Fruit fly (Drosophila melanogaster) whole organism, wandering third instar larva: ENCODE results near the gene CG12289.

Experiments
- CG9705 ChIP-seq: fragments of 200-800 bp; sonication (Bioruptor generic); optimal IDR thresholded peaks from 2 replicates; lab custom pipeline; 2018; ENCODE audit warnings: missing biosample characterization, mild to moderate bottlenecking, missing genetic modification characterization
- N ChIP-seq: fragments of >200 bp; optimal IDR thresholded peaks from 2 replicates; lab custom pipeline; 2018; ENCODE audit warnings: missing biosample characterization, missing external identifiers, missing genetic modification characterization
- OdsH ChIP-seq: fragments of 200-800 bp; sonication (Bioruptor generic); optimal IDR thresholded peaks from 2 replicates; lab custom pipeline; 2016; ENCODE audit warnings: missing biosample characterization, mild to moderate bottlenecking, missing genetic modification characterization
- Rel ChIP-seq, 2 experiments: fragments of 200-800 bp; sonication (Bioruptor generic) in 1 of 2; optimal IDR thresholded peaks; 2 replicates in 1 of 2; 3 replicates in 1 of 2; lab custom pipeline; 2016 to 2019; ENCODE audit warnings: mild to moderate bottlenecking in 2 of 2, missing biosample characterization in 2 of 2, missing genetic modification characterization in 2 of 2, moderate library complexity in 1 of 2
- dl ChIP-seq, 2 experiments: fragments of 175-275, 200-275 bp in 1 of 2; fragments of 200-275 bp in 1 of 2; sonication (Bioruptor generic); optimal IDR thresholded peaks; lab custom pipeline; 2018; ENCODE audit warnings: mild to moderate bottlenecking in 2 of 2, missing biosample characterization in 2 of 2, missing genetic modification characterization in 2 of 2, moderate library complexity in 2 of 2; ENCODE audit not compliant: partially characterized antibody in 2 of 2, insufficient read depth in 1 of 2
- dmrt93B ChIP-seq: fragments of 200-800 bp; sonication (Bioruptor generic); optimal IDR thresholded peaks from 2 replicates; lab custom pipeline; 2018; ENCODE audit warnings: missing biosample characterization, mild to moderate bottlenecking, missing genetic modification characterization
- ey ChIP-seq: fragments of 200-800 bp; sonication (Bioruptor generic); optimal IDR thresholded peaks from 2 replicates; lab custom pipeline; 2016; ENCODE audit warnings: missing biosample characterization, missing genetic modification characterization
- h ChIP-seq: fragments of 200-800 bp; sonication (Bioruptor generic); optimal IDR thresholded peaks from 3 replicates; lab custom pipeline; 2016; ENCODE audit warnings: missing biosample characterization, mild to moderate bottlenecking, missing genetic modification characterization
- jim ChIP-seq: fragments of 175-275, 200-325 bp; sonication (Bioruptor generic); optimal IDR thresholded peaks from 2 replicates; lab custom pipeline; 2016; ENCODE audit warnings: missing biosample characterization, mild to moderate bottlenecking, missing genetic modification characterization
- lola ChIP-seq: fragments of >200 bp; optimal IDR thresholded peaks from 2 replicates; lab custom pipeline; 2017; ENCODE audit warnings: missing biosample characterization, missing genetic modification characterization
- pan ChIP-seq: fragments of >200 bp; optimal IDR thresholded peaks from 2 replicates; lab custom pipeline; 2017
- sv ChIP-seq: fragments of 200-800 bp; sonication (Bioruptor generic); optimal IDR thresholded peaks from 3 replicates; lab custom pipeline; 2016; ENCODE audit warnings: missing biosample characterization, missing genetic modification characterization
- usp ChIP-seq: fragments of >200 bp; optimal IDR thresholded peaks from 2 replicates; lab custom pipeline; 2017; ENCODE audit warnings: missing biosample characterization, missing genetic modification characterization

DNA sequence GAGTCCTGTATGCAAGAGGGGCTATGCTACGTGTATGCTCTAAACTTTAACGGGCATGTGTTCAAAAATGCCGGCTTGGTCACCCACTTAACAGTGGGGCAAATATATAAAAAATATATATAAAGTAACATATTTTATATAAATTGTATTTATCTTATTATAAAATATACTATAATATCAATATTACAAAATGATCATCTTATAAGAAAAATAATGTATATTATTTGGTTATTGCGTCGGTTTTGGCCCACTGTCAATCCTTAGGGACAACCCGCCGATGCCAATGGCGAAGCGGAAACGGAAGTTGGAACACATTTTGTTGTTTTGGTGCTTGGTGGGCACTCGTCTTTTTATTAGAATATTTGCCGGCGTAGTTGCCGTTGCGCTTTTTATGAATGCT, 7.7 kb downstream of the CG12289 start:
- TF ChIP-seq usp (GFP tag; lab: Kevin White, UChicago): no peak
- TF ChIP-seq ey (GFP tag; lab: Kevin White, UChicago): no peak
- no peak for TF ChIP-seq h (GFP tag; lab: Kevin White, UChicago)
- no peak for TF ChIP-seq dmrt93B (GFP tag; lab: Kevin White, UChicago)
- TF ChIP-seq sv (GFP tag; lab: Kevin White, UChicago): no peak
- TF ChIP-seq OdsH (GFP tag; lab: Kevin White, UChicago): no peak
- no peak for TF ChIP-seq Rel (GFP tag; optimal IDR thresholded peaks at IDR 0.05; lab: Kevin White, UChicago)
- TF ChIP-seq Rel (tag; optimal IDR thresholded peaks at IDR 0.05; lab: Kevin White, UChicago): no peak
- no peak for TF ChIP-seq N (GFP tag; lab: Kevin White, UChicago)
- no peak for TF ChIP-seq dl (GFP tag; optimal IDR thresholded peaks at IDR 0.05; lab: Kevin White, UChicago; ENCODE audit: insufficient read depth in 1 of 2, partially characterized antibody in 2 of 2)
- no peak for TF ChIP-seq pan (lab: Kevin White, UChicago)
- TF ChIP-seq lola: no peak
- no peak for TF ChIP-seq jim (GFP tag; lab: Kevin White, UChicago)
- no peak for TF ChIP-seq CG9705 (GFP tag; lab: Kevin White, UChicago)
